Worm (Caenorhabditis elegans) whole organism, mixed stage, embryonic: ENCODE data around the gene K12H6.8.

Experiments
- blmp-1 ChIP-seq: fragments of 150-350 bp; optimal IDR thresholded peaks from 2 replicates; lab custom pipeline; 2014; ENCODE audit warnings: missing biosample characterization, missing genetic modification characterization
- ces-1 ChIP-seq: fragments of 150-350 bp; optimal IDR thresholded peaks from 2 replicates; lab custom pipeline; 2014; ENCODE audit warnings: missing biosample characterization, missing genetic modification reagents, missing genetic modification characterization
- elt-1 ChIP-seq: sonication (generic microtip); optimal IDR thresholded peaks from 2 replicates; lab custom pipeline; 2017; ENCODE audit warnings: missing genetic modification characterization, mild to moderate bottlenecking, missing compliant biosample characterization, antibody characterized with exemption, moderate library complexity, borderline replicate concordance; ENCODE audit not compliant: insufficient read depth
- hlh-1 ChIP-seq: fragments of 150-350 bp; optimal IDR thresholded peaks from 2 replicates; lab custom pipeline; 2014; ENCODE audit warnings: missing biosample characterization, missing genetic modification reagents, missing genetic modification characterization
- lsy-2 ChIP-seq: fragments of 150-350 bp; optimal IDR thresholded peaks from 2 replicates; lab custom pipeline; 2014; ENCODE audit warnings: missing biosample characterization, missing genetic modification characterization
- mep-1 ChIP-seq: fragments of 150-350 bp; optimal IDR thresholded peaks from 2 replicates; lab custom pipeline; 2017; ENCODE audit warnings: missing biosample characterization, missing genetic modification reagents, missing genetic modification characterization, inconsistent platforms
- nhr-12 ChIP-seq: fragments of 150-350 bp; optimal IDR thresholded peaks from 2 replicates; lab custom pipeline; 2014; ENCODE audit warnings: missing biosample characterization, missing genetic modification characterization
- pha-4 ChIP-seq: fragments of 150-350 bp; optimal IDR thresholded peaks from 2 replicates; lab custom pipeline; 2018; ENCODE audit warnings: missing biosample characterization, missing genetic modification reagents, missing genetic modification characterization
- snpc-4 ChIP-seq: fragments of 150-350 bp; optimal IDR thresholded peaks from 2 replicates; lab custom pipeline; 2014; ENCODE audit warnings: missing biosample characterization, missing genetic modification characterization
- tbx-8 ChIP-seq: fragments of 200-800 bp; sonication (Bioruptor generic); optimal IDR thresholded peaks from 2 replicates; lab custom pipeline; 2018; ENCODE audit warnings: mild to moderate bottlenecking, missing genetic modification characterization, moderate library complexity, missing compliant biosample characterization
- unc-120 ChIP-seq: sonication (generic microtip); optimal IDR thresholded peaks from 2 replicates; lab custom pipeline; 2017; ENCODE audit warnings: missing genetic modification characterization, missing compliant biosample characterization; ENCODE audit not compliant: poor library complexity, severe bottlenecking
- unc-39 ChIP-seq: fragments of 150-350 bp; optimal IDR thresholded peaks from 2 replicates; lab custom pipeline; 2014; ENCODE audit warnings: missing biosample characterization, missing genetic modification characterization
- unc-62 ChIP-seq: fragments of 150-350 bp; optimal IDR thresholded peaks from 2 replicates; lab custom pipeline; 2014; ENCODE audit warnings: missing biosample characterization, missing genetic modification reagents, missing genetic modification characterization
- ztf-11 ChIP-seq: fragments of 150-350 bp; optimal IDR thresholded peaks from 2 replicates; lab custom pipeline; 2014; ENCODE audit warnings: missing biosample characterization, missing genetic modification characterization

ce11 chrII:2858851-2859250 lies 31.2 kb downstream of the K12H6.8 start:
- TF ChIP-seq pha-4 = no peak
- no peak for TF ChIP-seq nhr-12 (tag; lab: Kevin White, UChicago)
- TF ChIP-seq lsy-2 (tag; lab: Kevin White, UChicago) = no peak
- TF ChIP-seq ces-1 = no peak
- no peak for TF ChIP-seq mep-1 (tag; lab: Kevin White, UChicago)
- no peak for TF ChIP-seq snpc-4 (tag; lab: Kevin White, UChicago)
- no peak for TF ChIP-seq elt-1 (tag; lab: Kevin White, UChicago)
- TF ChIP-seq blmp-1 (tag; lab: Kevin White, UChicago) = no peak
- no peak for TF ChIP-seq unc-39 (tag; lab: Kevin White, UChicago)
- TF ChIP-seq hlh-1 (tag; lab: Kevin White, UChicago) = no peak
- no peak for TF ChIP-seq unc-120 (tag; lab: Kevin White, UChicago)
- TF ChIP-seq unc-62 = no peak
- no peak for TF ChIP-seq ztf-11 (tag; lab: Kevin White, UChicago)
- no peak for TF ChIP-seq tbx-8 (GFP tag; lab: Kevin White, UChicago)
